Worm (Caenorhabditis elegans) whole organism, L4 larva: ENCODE measurements around the gene C50B8.5.

Experiments
- D1046.2 ChIP-seq: fragments of 200-800 bp; sonication (Bioruptor generic); IDR thresholded peaks from 2 replicates; pipeline ENCODE4 v1.3.6; 2022; ENCODE audit warnings: missing genetic modification characterization, missing compliant biosample characterization
- F44E2.7 ChIP-seq: fragments of 200-800 bp; sonication (Bioruptor generic); IDR thresholded peaks from 2 replicates; pipeline ENCODE4 v2.1.2; 2022; ENCODE audit warnings: missing genetic modification characterization, missing compliant biosample characterization
- R02D3.7 ChIP-seq: fragments of 150-350 bp; sonication (generic microtip); optimal IDR thresholded peaks from 3 replicates; lab custom pipeline; 2014; ENCODE audit warnings: missing biosample characterization, missing genetic modification characterization
- Y48G9A.11 ChIP-seq: fragments of 200-800 bp; sonication (Bioruptor generic); IDR thresholded peaks from 2 replicates; pipeline ENCODE4 v1.3.6; 2022; ENCODE audit warnings: missing genetic modification reagents, missing genetic modification characterization, missing compliant biosample characterization
- Y5F2A.4 ChIP-seq: fragments of 200-800 bp; sonication (Bioruptor generic); optimal IDR thresholded peaks from 2 replicates; lab custom pipeline; 2018; ENCODE audit warnings: mild to moderate bottlenecking, missing genetic modification characterization, missing compliant biosample characterization
- ZK546.5 ChIP-seq, 2 experiments: sonication (generic microtip); optimal IDR thresholded peaks; 2 replicates each; lab custom pipeline; 2017; ENCODE audit warnings: missing biosample characterization in 2 of 2, missing genetic modification characterization in 2 of 2
- arid-1 ChIP-seq: fragments of 200-800 bp; sonication (Bioruptor generic); conservative IDR thresholded peaks from 2 replicates; pipeline ENCODE4 v1.3.6; 2022; ENCODE audit warnings: missing genetic modification reagents, missing genetic modification characterization, missing compliant biosample characterization
- ceh-32 ChIP-seq: sonication (generic microtip); optimal IDR thresholded peaks from 2 replicates; lab custom pipeline; 2016; ENCODE audit warnings: mild to moderate bottlenecking, missing genetic modification characterization, missing compliant biosample characterization; ENCODE audit not compliant: poor library complexity
- cey-2 ChIP-seq: sonication (generic microtip); optimal IDR thresholded peaks from 3 replicates; lab custom pipeline; 2017; ENCODE audit warnings: missing genetic modification characterization, mild to moderate bottlenecking, missing compliant biosample characterization, antibody characterized with exemption, borderline replicate concordance; ENCODE audit not compliant: insufficient read depth
- ctbp-1 ChIP-seq: fragments of 200-800 bp; sonication (Bioruptor generic); IDR thresholded peaks from 2 replicates; pipeline ENCODE4 v1.3.6; 2022; ENCODE audit warnings: missing genetic modification reagents, missing genetic modification characterization, missing compliant biosample characterization
- daf-8 ChIP-seq: fragments of 200-800 bp; sonication (Bioruptor generic); IDR thresholded peaks from 2 replicates; pipeline ENCODE4 v1.3.6; 2022; ENCODE audit warnings: missing genetic modification characterization, missing compliant biosample characterization
- dmd-6 ChIP-seq: fragments of 200-800 bp; sonication (Bioruptor generic); IDR thresholded peaks from 2 replicates; pipeline ENCODE4 v1.3.6; 2022; ENCODE audit warnings: missing genetic modification reagents, missing genetic modification characterization, missing compliant biosample characterization
- dmd-9 ChIP-seq: fragments of 200-800 bp; sonication (Bioruptor generic); IDR thresholded peaks from 2 replicates; pipeline ENCODE4 v1.3.6; 2022; ENCODE audit warnings: missing genetic modification reagents, missing genetic modification characterization, missing compliant biosample characterization
- dpl-1 ChIP-seq: fragments of 150-350 bp; optimal IDR thresholded peaks from 2 replicates; lab custom pipeline; 2014; ENCODE audit warnings: missing biosample characterization, missing genetic modification reagents, missing genetic modification characterization
- dve-1 ChIP-seq: sonication (generic microtip); optimal IDR thresholded peaks from 2 replicates; lab custom pipeline; 2017; ENCODE audit warnings: antibody characterized with exemption, mild to moderate bottlenecking, missing genetic modification characterization, missing compliant biosample characterization; ENCODE audit not compliant: insufficient read depth
- egl-27 ChIP-seq: sonication (generic microtip); optimal IDR thresholded peaks from 3 replicates; lab custom pipeline; 2017; ENCODE audit warnings: missing biosample characterization, missing genetic modification reagents, missing genetic modification characterization
- fkh-10 ChIP-seq: fragments of 150-350 bp; optimal IDR thresholded peaks from 2 replicates; lab custom pipeline; 2014; ENCODE audit warnings: missing biosample characterization, missing genetic modification reagents, missing genetic modification characterization
- hif-1 ChIP-seq, 2 experiments: sonication (generic microtip); optimal IDR thresholded peaks; 2 replicates each; lab custom pipeline; 2016 to 2017; ENCODE audit warnings: missing compliant biosample characterization in 2 of 2, missing genetic modification characterization in 2 of 2, missing genetic modification reagents in 2 of 2, missing genotype in 2 of 2, mild to moderate bottlenecking in 1 of 2
- hlh-11 ChIP-seq: fragments of 200-800 bp; sonication (Bioruptor generic); optimal IDR thresholded peaks from 2 replicates; lab custom pipeline; 2018; ENCODE audit warnings: mild to moderate bottlenecking, missing genetic modification characterization, missing compliant biosample characterization
- hlh-30 ChIP-seq: sonication (generic microtip); optimal IDR thresholded peaks from 2 replicates; lab custom pipeline; 2017; ENCODE audit warnings: antibody characterized with exemption, mild to moderate bottlenecking, missing genetic modification characterization, missing compliant biosample characterization; ENCODE audit not compliant: insufficient read depth
- lin-15B ChIP-seq: fragments of 150-350 bp; sonication (generic microtip); optimal IDR thresholded peaks from 3 replicates; lab custom pipeline; 2014; ENCODE audit warnings: missing biosample characterization, missing genetic modification characterization
- lsy-2 ChIP-seq, 2 experiments: fragments of 150-350 bp in 1 of 2; sonication (generic microtip) in 1 of 2; optimal IDR thresholded peaks; 2 replicates each; lab custom pipeline; 2014 to 2017; ENCODE audit warnings: missing biosample characterization in 2 of 2, missing genetic modification characterization in 2 of 2
- mdl-1 ChIP-seq, 2 experiments: fragments of 150-350 bp in 1 of 2; sonication (generic microtip) in 1 of 2; optimal IDR thresholded peaks; 2 replicates each; lab custom pipeline; 2014 to 2017; ENCODE audit warnings: missing biosample characterization in 2 of 2, missing genetic modification characterization in 2 of 2
- mxl-3 ChIP-seq: fragments of 200-800 bp; sonication (Bioruptor generic); optimal IDR thresholded peaks from 2 replicates; lab custom pipeline; 2018; ENCODE audit warnings: mild to moderate bottlenecking, missing genetic modification characterization, missing compliant biosample characterization
- nhr-237 ChIP-seq: sonication (generic microtip); optimal IDR thresholded peaks from 2 replicates; lab custom pipeline; 2017; ENCODE audit warnings: missing biosample characterization, missing genetic modification characterization
- nhr-25 ChIP-seq: sonication (generic microtip); optimal IDR thresholded peaks from 2 replicates; lab custom pipeline; 2017; ENCODE audit warnings: missing genetic modification characterization, mild to moderate bottlenecking, missing compliant biosample characterization, antibody characterized with exemption, moderate library complexity, borderline replicate concordance; ENCODE audit not compliant: insufficient read depth
- nhr-28 ChIP-seq: fragments of 150-350 bp; optimal IDR thresholded peaks from 2 replicates; lab custom pipeline; 2014; ENCODE audit warnings: missing biosample characterization, missing genetic modification characterization
- nhr-42 ChIP-seq: fragments of 200-800 bp; sonication (Bioruptor generic); IDR thresholded peaks from 2 replicates; pipeline ENCODE4 v1.3.6; 2022; ENCODE audit warnings: missing genetic modification characterization, missing compliant biosample characterization
- nhr-48 ChIP-seq: sonication (generic microtip); optimal IDR thresholded peaks from 2 replicates; lab custom pipeline; 2016; ENCODE audit warnings: mild to moderate bottlenecking, missing genetic modification characterization, missing compliant biosample characterization
- sdz-12 ChIP-seq: fragments of 200-800 bp; sonication (Bioruptor generic); optimal IDR thresholded peaks from 2 replicates; lab custom pipeline; 2018; ENCODE audit warnings: mild to moderate bottlenecking, missing genetic modification characterization, missing compliant biosample characterization
- set-16 ChIP-seq: fragments of 200-800 bp; sonication (Bioruptor generic); IDR thresholded peaks from 2 replicates; pipeline ENCODE4 v1.3.6; 2022; ENCODE audit warnings: missing genetic modification reagents, missing genetic modification characterization, missing compliant biosample characterization
- skn-1 ChIP-seq: fragments of 150-350 bp; optimal IDR thresholded peaks from 2 replicates; lab custom pipeline; 2014; ENCODE audit warnings: missing biosample characterization, missing genetic modification characterization
- snpc-1.2 ChIP-seq: fragments of 200-800 bp; sonication (Bioruptor generic); IDR thresholded peaks from 2 replicates; pipeline ENCODE4 v1.3.6; 2022; ENCODE audit warnings: missing genetic modification reagents, missing genetic modification characterization, missing compliant biosample characterization
- snpc-4 ChIP-seq: fragments of 150-350 bp; optimal IDR thresholded peaks from 2 replicates; lab custom pipeline; 2014; ENCODE audit warnings: missing biosample characterization, missing genetic modification characterization
- unc-62 ChIP-seq, 3 experiments: fragments of 150-350 bp in 1 of 3; sonication (generic microtip); optimal IDR thresholded peaks in 2 of 3; peaks in 1 of 3; 1 replicate in 1 of 3; 2 replicates in 2 of 3; lab custom pipeline; 2014 to 2017; ENCODE audit warnings: missing biosample characterization in 3 of 3, missing genetic modification characterization in 3 of 3, missing genetic modification reagents in 3 of 3, missing genotype in 1 of 3
- vab-7 ChIP-seq: fragments of 200-800 bp; sonication (Bioruptor generic); IDR thresholded peaks from 2 replicates; pipeline ENCODE4 v1.3.6; 2022; ENCODE audit warnings: missing genetic modification reagents, missing genetic modification characterization, missing compliant biosample characterization
- zag-1 ChIP-seq: fragments of 150-350 bp; optimal IDR thresholded peaks from 2 replicates; lab custom pipeline; 2014; ENCODE audit warnings: missing biosample characterization, missing genetic modification characterization
- zfp-2 ChIP-seq: sonication (generic microtip); optimal IDR thresholded peaks from 2 replicates; lab custom pipeline; 2016; ENCODE audit warnings: mild to moderate bottlenecking, missing genetic modification characterization, missing compliant biosample characterization
- zip-2 ChIP-seq: fragments of 150-350 bp; optimal IDR thresholded peaks from 2 replicates; lab custom pipeline; 2014; ENCODE audit warnings: missing biosample characterization, missing genetic modification characterization
- ztf-7 ChIP-seq: fragments of 150-350 bp; optimal IDR thresholded peaks from 2 replicates; lab custom pipeline; 2014; ENCODE audit warnings: missing biosample characterization, missing genetic modification characterization

The C50B8.5 gene

ce11 chrV:13608486-13608885, 27.7 kb downstream of the C50B8.5 start:
- peak; percentile 75 for TF ChIP-seq nhr-28
- TF ChIP-seq mxl-3 (GFP tag; lab: Kevin White, UChicago): peak; percentile 22
- peak in 1 of 2 experiments; percentile 35 for TF ChIP-seq mdl-1 (tag; optimal IDR thresholded peaks at IDR 0.05; lab: Kevin White, UChicago)
- no peak for TF ChIP-seq ZK546.5 (tag; optimal IDR thresholded peaks at IDR 0.05; lab: Kevin White, UChicago)
- no peak for TF ChIP-seq zip-2
- TF ChIP-seq zag-1 (tag; lab: Kevin White, UChicago): no peak
- peak; percentile 53 for TF ChIP-seq nhr-48
- no peak for TF ChIP-seq R02D3.7 (tag; lab: Kevin White, UChicago)
- no peak for TF ChIP-seq fkh-10 (GFP tag; lab: Kevin White, UChicago)
- peak; percentile 53 for TF ChIP-seq hlh-11 (tag; lab: Kevin White, UChicago)
- TF ChIP-seq hlh-30 (tag; lab: Kevin White, UChicago): peak; percentile 63
- no peak for TF ChIP-seq dmd-9 (GFP tag; lab: Robert Waterston, UW)
- peak in 1 of 2 experiments; percentile 44 for TF ChIP-seq unc-62 (GFP tag; optimal IDR thresholded peaks at IDR 0.05 in 1 of 2; lab: Kevin White, UChicago)
- no peak for TF ChIP-seq unc-62 (tag; optimal IDR thresholded peaks at IDR 0.05; lab: Kevin White, UChicago)
- peak; percentile 41; the same call in 1 of the 2 replicates for TF ChIP-seq dmd-6 (GFP tag; lab: Robert Waterston, UW)

- TF ChIP-seq dve-1 (tag; lab: Kevin White, UChicago) (no peak), D1046.2 (GFP tag; lab: Robert Waterston, UW) (0 out of 2 replicates have a peak, but pooled peaks have one; percentile 11), mxl-3 (GFP tag; lab: Kevin White, UChicago) (peak; percentile 21), hif-1 (tag; optimal IDR thresholded peaks at IDR 0.05; lab: Kevin White, UChicago) (peak in 1 of 2 experiments; percentile 42), mdl-1 (tag; optimal IDR thresholded peaks at IDR 0.05; lab: Kevin White, UChicago) (peak in 1 of 2 experiments; percentile 4), daf-8 (GFP tag; lab: Robert Waterston, UW) (no peak)
These were observed 29.0 kb downstream of the C50B8.5 start for ce11 chrV:13609806-13610205.

ce11 chrV:13611782-13612181, 31.0 kb downstream of the C50B8.5 start, which contains the start of gene spig-9:
Gene spig-9, minus strand, starts transcription at chrV:13611882.
- no peak for TF ChIP-seq set-16 (GFP tag; lab: Robert Waterston, UW)
- TF ChIP-seq lin-15B (tag; lab: Kevin White, UChicago): no peak
- TF ChIP-seq nhr-237 (tag; lab: Kevin White, UChicago): no peak
- TF ChIP-seq ceh-32 (tag; lab: Kevin White, UChicago): no peak
- no peak for TF ChIP-seq dpl-1 (GFP tag; lab: Kevin White, UChicago)
- TF ChIP-seq fkh-10 (GFP tag; lab: Kevin White, UChicago): no peak
- TF ChIP-seq skn-1: no peak
- no peak for TF ChIP-seq sdz-12 (GFP tag; lab: Kevin White, UChicago)
- no peak for TF ChIP-seq lsy-2 (tag; optimal IDR thresholded peaks at IDR 0.05; lab: Kevin White, UChicago)
- TF ChIP-seq ztf-7 (tag; lab: Kevin White, UChicago): no peak
- TF ChIP-seq Y48G9A.11 (GFP tag; lab: Robert Waterston, UW): no peak
- TF ChIP-seq ctbp-1: no peak

- TF ChIP-seq hlh-30 (tag; lab: Kevin White, UChicago): no peak
- no peak for TF ChIP-seq snpc-1.2 (GFP tag; lab: Robert Waterston, UW)
- no peak for TF ChIP-seq snpc-4 (tag; lab: Kevin White, UChicago)
- TF ChIP-seq zfp-2: no peak
- TF ChIP-seq nhr-42 (GFP tag; lab: Robert Waterston, UW): no peak
- no peak for TF ChIP-seq cey-2 (tag; lab: Kevin White, UChicago)
- TF ChIP-seq Y5F2A.4 (GFP tag; lab: Kevin White, UChicago): no peak
- no peak for TF ChIP-seq vab-7
- TF ChIP-seq F44E2.7 (GFP tag; lab: Robert Waterston, UW): no peak
- no peak for TF ChIP-seq set-16 (GFP tag; lab: Robert Waterston, UW)
- no peak for TF ChIP-seq nhr-25 (tag; lab: Kevin White, UChicago)
- no peak for TF ChIP-seq arid-1
- TF ChIP-seq egl-27 (tag; lab: Kevin White, UChicago): no peak
- TF ChIP-seq, all 104 proteins: peak for 0
These were observed 33.1 kb downstream of the C50B8.5 start, which contains the start of gene F53F4.7 for ce11 chrV:13613870-13614269. Gene F53F4.7, minus strand, starts transcription at chrV:13613970.
